Fruit fly (Drosophila melanogaster): ENCODE results near the gene brk.

Gene brk

DNA sequence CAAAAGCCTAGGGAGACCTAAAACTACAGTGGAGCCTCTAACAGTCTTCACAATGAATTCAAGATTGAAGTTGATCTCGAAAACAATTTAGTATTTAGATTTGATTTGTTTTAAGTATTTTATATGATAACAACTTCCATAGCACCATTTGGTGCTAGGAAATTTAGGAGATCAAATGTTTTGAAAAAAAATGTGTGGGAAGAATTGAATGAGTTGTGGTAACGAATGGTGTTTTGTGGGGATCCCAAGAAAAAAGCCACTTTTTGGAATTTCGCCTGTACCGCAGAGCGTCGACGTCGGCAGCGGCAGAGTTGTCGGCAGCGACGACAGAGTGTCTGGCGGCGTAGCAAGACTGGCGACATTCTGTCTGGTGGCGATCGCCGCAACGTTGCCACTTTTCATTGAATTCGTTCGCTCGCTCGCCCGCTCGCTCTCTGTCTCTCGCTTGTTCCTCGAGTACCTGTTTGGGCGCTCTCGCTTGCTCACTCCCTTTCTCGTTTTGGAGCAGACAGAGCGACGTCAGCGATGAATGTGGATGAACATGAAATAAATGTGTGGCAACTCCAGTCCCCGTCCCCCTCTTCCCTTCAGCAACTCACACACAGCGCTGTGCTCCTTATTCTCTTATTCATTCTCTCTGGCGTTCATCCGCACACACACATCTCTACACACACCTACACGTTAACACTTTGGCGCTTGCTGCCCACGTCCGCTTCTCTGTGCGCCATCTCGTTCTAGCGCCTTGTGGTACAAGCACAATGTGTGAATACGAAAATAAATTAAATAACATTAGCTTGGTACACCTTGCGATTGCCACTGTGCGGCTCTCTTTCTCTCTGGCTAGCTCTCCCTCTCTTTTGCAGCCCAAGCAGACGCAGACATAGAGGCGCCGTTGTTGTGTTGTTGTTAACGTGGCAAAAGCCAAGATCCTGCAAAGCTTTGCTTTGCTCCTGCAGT, 8.1 kb upstream of the brk start (continued):
- TF ChIP-seq dsx (GFP tag; optimal IDR thresholded peaks at IDR 0.05; ENCODE audit: poor library complexity, severe bottlenecking) (no peak), acj6 (GFP tag; optimal IDR thresholded peaks at IDR 0.05) (peak; percentile 77), CG32006 (GFP tag; optimal IDR thresholded peaks at IDR 0.05) (peak; percentile 75), eg (GFP tag; IDR thresholded peaks at IDR 0.05) (peak; percentile 68; the same call in 2 of the 3 replicates), CG15336 (GFP tag; IDR thresholded peaks at IDR 0.05) (peak; percentile 69), achi (GFP tag; optimal IDR thresholded peaks at IDR 0.05) (peak; percentile 63), CG11294 (GFP tag; IDR thresholded peaks at IDR 0.05) (peak; percentile 8), OdsH (GFP tag; optimal IDR thresholded peaks at IDR 0.05) (peak; percentile 66), CG4318 (GFP tag; optimal IDR thresholded peaks at IDR 0.05) (peak; percentile 52), topi (GFP tag; optimal IDR thresholded peaks at IDR 0.05) (peak; percentile 68)

dm6 chrX:7300356-7300721, 7.4 kb upstream of the brk start:
- TF ChIP-seq CG1621 (tag; optimal IDR thresholded peaks at IDR 0.05): peak; percentile 9
- no peak for TF ChIP-seq CG4318 (GFP tag; optimal IDR thresholded peaks at IDR 0.05)
- peak; percentile 32 for TF ChIP-seq Gug (GFP tag; IDR thresholded peaks at IDR 0.05)
- peak; percentile 33 for TF ChIP-seq CG31627 (GFP tag; optimal IDR thresholded peaks at IDR 0.05)
- TF ChIP-seq CG34406 (GFP tag; optimal IDR thresholded peaks at IDR 0.05): peak; percentile 8
- peak; percentile 25 for TF ChIP-seq Hr39 (GFP tag; optimal IDR thresholded peaks at IDR 0.05)
- peak; percentile 24 for TF ChIP-seq Blimp-1 (GFP tag; optimal IDR thresholded peaks at IDR 0.05)
- peak in 1 of 2 experiments; percentile 39 for TF ChIP-seq salr (GFP tag; optimal IDR thresholded peaks at IDR 0.05)
- peak; percentile 42 for TF ChIP-seq spab (GFP tag; optimal IDR thresholded peaks at IDR 0.05)
- TF ChIP-seq Eip75B (GFP tag; optimal IDR thresholded peaks at IDR 0.05): no peak
- TF ChIP-seq CG3919 (GFP tag; optimal IDR thresholded peaks at IDR 0.05): peak; percentile 48
- peak; percentile 13; the same call in 1 of the 2 replicates for TF ChIP-seq CG15336 (GFP tag; IDR thresholded peaks at IDR 0.05)
- peak; percentile 86 for TF ChIP-seq Eip78C (GFP tag)
- no peak for TF ChIP-seq fkh (GFP tag; optimal IDR thresholded peaks at IDR 0.05)
- TF ChIP-seq lz (GFP tag; optimal IDR thresholded peaks at IDR 0.05): peak; percentile 21
- no peak for TF ChIP-seq svp (GFP tag)
- no peak for TF ChIP-seq achi (GFP tag; optimal IDR thresholded peaks at IDR 0.05)
- TF ChIP-seq net (GFP tag; optimal IDR thresholded peaks at IDR 0.05): peak; percentile 44
- TF ChIP-seq CG11294 (GFP tag; IDR thresholded peaks at IDR 0.05): peak; percentile 28
- peak; percentile 58 for TF ChIP-seq CG10669 (GFP tag; optimal IDR thresholded peaks at IDR 0.05)
- TF ChIP-seq CG8119 (GFP tag; IDR thresholded peaks at IDR 0.05): 0 out of 3 replicates have a peak, but pooled peaks have one; percentile 25
- peak; percentile 38 for TF ChIP-seq Met (GFP tag; optimal IDR thresholded peaks at IDR 0.05)
- no peak for TF ChIP-seq CG11902 (GFP tag; optimal IDR thresholded peaks at IDR 0.05)
- TF ChIP-seq OdsH (GFP tag; optimal IDR thresholded peaks at IDR 0.05): no peak
- TF ChIP-seq fd85E (GFP tag; optimal IDR thresholded peaks at IDR 0.05): no peak
- peak; percentile 11 for TF ChIP-seq CG7368 (GFP tag; optimal IDR thresholded peaks at IDR 0.05)
- peak; percentile 40 for TF ChIP-seq CG9139 (GFP tag; optimal IDR thresholded peaks at IDR 0.05)
- no peak for TF ChIP-seq CG8319 (GFP tag; optimal IDR thresholded peaks at IDR 0.05)
- no peak for TF ChIP-seq dac (GFP tag; optimal IDR thresholded peaks at IDR 0.05)
- TF ChIP-seq Sox15 (GFP tag; optimal IDR thresholded peaks at IDR 0.05): no peak
- peak; percentile 10 for TF ChIP-seq CG10631 (GFP tag; optimal IDR thresholded peaks at IDR 0.05)
- TF ChIP-seq CG6792 (GFP tag; optimal IDR thresholded peaks at IDR 0.05): peak; percentile 13
- TF ChIP-seq Sox102F (GFP tag; optimal IDR thresholded peaks at IDR 0.05): no peak
- TF ChIP-seq topi (GFP tag; optimal IDR thresholded peaks at IDR 0.05): peak; percentile 19
- no peak for TF ChIP-seq CG11762 (GFP tag; optimal IDR thresholded peaks at IDR 0.05; ENCODE audit: insufficient read depth)
- TF ChIP-seq dsx (GFP tag; optimal IDR thresholded peaks at IDR 0.05; ENCODE audit: poor library complexity, severe bottlenecking): peak; percentile 83
- peak; percentile 27 for TF ChIP-seq Sox14 (GFP tag; optimal IDR thresholded peaks at IDR 0.05)
- no peak for TF ChIP-seq ss (GFP tag; optimal IDR thresholded peaks at IDR 0.05)
- no peak for TF ChIP-seq CG16779 (tag; optimal IDR thresholded peaks at IDR 0.05)
- peak; percentile 12 for TF ChIP-seq Ets21C (GFP tag; optimal IDR thresholded peaks at IDR 0.05)
- peak; percentile 49 for TF ChIP-seq Ets96B (tag; optimal IDR thresholded peaks at IDR 0.05)
- TF ChIP-seq Hr38 (GFP tag; optimal IDR thresholded peaks at IDR 0.05): no peak
- peak; percentile 62 for TF ChIP-seq CG3032 (tag; optimal IDR thresholded peaks at IDR 0.05)
- TF ChIP-seq CG8632 (GFP tag; optimal IDR thresholded peaks at IDR 0.05): no peak

Measured in whole organism, prepupa.